Worm (Caenorhabditis elegans): ENCODE results near the gene R74.8.

DNA sequence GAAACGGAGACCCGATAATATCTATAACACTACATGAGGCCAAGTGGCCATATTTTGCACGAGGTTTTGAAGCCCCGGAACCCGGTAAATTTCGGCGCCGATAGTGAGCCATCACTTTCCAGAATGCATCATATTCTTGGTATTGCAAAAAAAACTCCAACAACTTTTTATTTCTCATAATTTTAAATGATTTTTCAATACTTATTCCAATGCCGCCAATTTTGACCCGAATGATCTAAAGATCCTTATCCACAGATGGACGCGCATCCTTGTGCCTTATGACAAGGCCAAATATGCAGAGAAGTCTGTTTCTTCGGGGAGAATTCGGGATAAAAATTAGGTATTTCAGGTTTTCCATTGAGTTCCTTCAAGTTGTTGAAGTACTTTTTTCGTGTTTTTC is 35.1 kb downstream of the R74.8 start:
- TF ChIP-seq unc-62 (GFP tag; optimal IDR thresholded peaks at IDR 0.05 in 1 of 2) (peak in 1 of 2 experiments; percentile 62), unc-62 (tag; optimal IDR thresholded peaks at IDR 0.05) (no peak), daf-19 (GFP tag; conservative IDR thresholded peaks at IDR 0.05) (no peak), skn-1 (tag; optimal IDR thresholded peaks at IDR 0.05) (no peak), daf-16 (GFP tag; optimal IDR thresholded peaks at IDR 0.05) (no peak), daf-16 (tag; optimal IDR thresholded peaks at IDR 0.05) (no peak), dmd-6 (GFP tag; IDR thresholded peaks at IDR 0.05) (no peak), duxl-1 (tag; optimal IDR thresholded peaks at IDR 0.05; ENCODE audit: poor library complexity) (no peak), hlh-30 (tag; optimal IDR thresholded peaks at IDR 0.05; ENCODE audit: insufficient read depth) (no peak), ztf-11 (tag; optimal IDR thresholded peaks at IDR 0.05) (no peak)
